Fruit fly (Drosophila melanogaster) Kc167 (cell line): Measurements from ENCODE around the gene MtnD.

Experiments
- Myc ChIP-seq: fragments of >200 bp; optimal IDR thresholded peaks from 2 replicates; lab custom pipeline; 2017; ENCODE audit warnings: missing external identifiers
- Sin3A ChIP-seq: fragments of >200 bp; optimal IDR thresholded peaks from 2 replicates; lab custom pipeline; 2018; ENCODE audit warnings: missing external identifiers
- h ChIP-seq: fragments of >200 bp; optimal IDR thresholded peaks from 3 replicates; lab custom pipeline; 2018; ENCODE audit warnings: missing external identifiers
- insv ChIP-seq: fragments of >200 bp; optimal IDR thresholded peaks from 3 replicates; lab custom pipeline; 2018; ENCODE audit warnings: missing external identifiers
- psq ChIP-seq: fragments of >200 bp; optimal IDR thresholded peaks from 2 replicates; lab custom pipeline; 2017; ENCODE audit warnings: missing external identifiers
- ttk ChIP-seq: sonication (Bioruptor generic); optimal IDR thresholded peaks from 2 replicates; lab custom pipeline; 2017; ENCODE audit warnings: missing external identifiers

MtnD gene

dm6 chr3R:20555720-20556280, 21.0 kb downstream of the MtnD start:
- TF ChIP-seq h (lab: Kevin White, UChicago) (no peak), Sin3A (lab: Kevin White, UChicago) (no peak), insv (lab: Kevin White, UChicago) (no peak), Myc (lab: Kevin White, UChicago) (no peak), psq (lab: Kevin White, UChicago) (no peak), ttk (no peak)

- TF ChIP-seq Sin3A (lab: Kevin White, UChicago): no peak
- no peak for TF ChIP-seq Myc (lab: Kevin White, UChicago)
- no peak for TF ChIP-seq ttk
- TF ChIP-seq h (lab: Kevin White, UChicago): no peak
- no peak for TF ChIP-seq psq (lab: Kevin White, UChicago)
- TF ChIP-seq insv (lab: Kevin White, UChicago): no peak
Observed at dm6 chr3R:20556281-20557113, 21.7 kb downstream of the MtnD start.

dm6 chr3R:20557114-20557414, 22.3 kb downstream of the MtnD start:
- no peak for TF ChIP-seq Sin3A (lab: Kevin White, UChicago)
- no peak for TF ChIP-seq Myc (lab: Kevin White, UChicago)
- no peak for TF ChIP-seq insv (lab: Kevin White, UChicago)
- TF ChIP-seq h (lab: Kevin White, UChicago): no peak
- no peak for TF ChIP-seq psq (lab: Kevin White, UChicago)
- TF ChIP-seq ttk: no peak

- TF ChIP-seq Myc (lab: Kevin White, UChicago) (no peak), insv (lab: Kevin White, UChicago) (no peak), h (lab: Kevin White, UChicago) (no peak), psq (lab: Kevin White, UChicago) (no peak), Sin3A (lab: Kevin White, UChicago) (no peak), ttk (no peak)
Observed at dm6 chr3R:20557415-20558105, 22.8 kb downstream of the MtnD start, which contains the start of the genes DPCoAC and CG5180. TSS of gene DPCoAC (minus strand) at chr3R:20557667. TSS of gene CG5180 (plus strand) at chr3R:20557930.

DNA sequence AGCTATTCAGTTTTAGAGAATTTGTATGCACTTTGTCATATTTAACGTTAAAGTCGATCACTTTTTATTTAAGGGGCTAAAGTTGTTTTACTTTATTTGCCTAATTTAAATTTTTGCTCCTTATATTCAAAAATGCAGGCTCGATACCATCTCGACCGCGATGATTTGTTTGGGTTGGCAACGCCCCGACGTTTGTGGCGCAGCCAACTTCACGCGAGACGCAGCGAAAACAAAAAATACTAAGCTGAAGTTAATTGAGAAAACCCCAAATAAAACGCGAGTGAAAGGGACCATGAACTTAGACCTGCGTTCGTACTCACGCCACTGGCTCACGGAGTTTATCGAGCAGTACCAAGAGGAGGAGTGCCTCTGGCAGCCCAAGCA, 23.3 kb downstream of the MtnD start:
- TF ChIP-seq h (lab: Kevin White, UChicago) (no peak), psq (lab: Kevin White, UChicago) (no peak), insv (lab: Kevin White, UChicago) (no peak), ttk (no peak), Myc (lab: Kevin White, UChicago) (no peak), Sin3A (lab: Kevin White, UChicago) (no peak)

DNA sequence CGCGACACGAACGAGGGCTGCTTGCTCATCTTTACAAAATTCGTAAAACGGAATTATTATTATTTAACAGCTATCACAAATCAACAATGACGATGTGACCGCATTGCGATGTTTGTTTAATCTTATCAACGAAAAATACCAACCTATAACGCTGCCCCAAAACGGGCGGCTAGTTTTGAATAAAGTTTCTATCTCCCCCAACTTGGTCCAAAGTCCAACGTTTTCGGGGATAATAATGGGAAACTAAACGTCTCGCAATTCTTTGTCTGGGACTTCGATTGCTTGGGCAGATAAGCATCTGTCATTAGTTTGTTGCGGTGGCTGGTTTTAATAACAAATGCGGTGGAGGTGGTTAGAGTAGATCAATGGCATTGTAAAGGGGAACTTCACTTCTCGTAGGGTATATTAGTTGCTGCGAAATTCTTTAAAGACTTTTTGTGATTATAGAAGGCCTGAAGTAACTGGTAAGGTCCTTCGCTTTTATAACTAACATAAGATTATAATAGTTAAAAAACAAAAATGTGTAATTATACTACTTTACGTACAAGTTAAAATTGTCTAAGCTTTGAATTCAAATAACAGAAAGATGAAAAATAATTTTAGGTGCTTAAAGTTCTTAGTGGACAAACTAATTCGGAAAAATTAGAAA, 25.4 kb downstream of the MtnD start, which contains the start of gene CG15922:
Gene CG15922 (minus strand): TSS at position 262 of the 649 bp plus-strand sequence.
- no peak for TF ChIP-seq insv (lab: Kevin White, UChicago)

DNA sequence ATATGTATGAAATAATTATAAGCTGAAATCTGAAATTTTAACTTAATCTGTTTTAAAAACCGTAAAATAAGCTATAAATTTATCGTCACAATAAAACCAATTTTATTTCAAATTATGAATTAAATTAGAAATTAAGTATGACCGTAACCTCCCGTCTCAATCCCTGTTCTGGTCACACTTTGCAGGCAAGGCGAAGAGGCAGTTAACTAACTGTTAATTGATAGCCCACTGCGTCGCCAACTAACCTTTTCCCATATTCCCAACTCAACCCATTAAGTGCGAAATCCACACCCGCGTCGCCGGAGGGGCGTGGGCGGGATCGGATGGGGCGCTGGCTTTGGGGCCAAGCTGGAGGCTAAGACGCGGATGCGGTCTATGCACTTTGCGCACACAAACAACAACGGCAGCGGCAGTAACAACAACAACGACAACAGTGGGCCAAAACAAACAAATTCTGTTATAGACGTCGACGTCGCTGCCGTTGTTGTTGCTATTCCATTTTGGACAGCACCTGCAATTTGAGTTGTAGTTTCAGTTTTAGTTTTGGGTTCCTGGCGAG, 26.0 kb downstream of the MtnD start, which contains the start of gene CG5191:
Gene CG5191 (plus strand): TSS at position 198 of the 559 bp plus-strand sequence.
- TF ChIP-seq Myc (lab: Kevin White, UChicago) (no peak), Sin3A (lab: Kevin White, UChicago) (no peak), h (lab: Kevin White, UChicago) (no peak), insv (lab: Kevin White, UChicago) (no peak), psq (lab: Kevin White, UChicago) (no peak), ttk (no peak)

dm6 chr3R:20563830-20564421, 29.2 kb downstream of the MtnD start, which contains the start of gene CG10877:
TSS of gene CG10877 (minus strand) at chr3R:20564067.
- TF ChIP-seq h (lab: Kevin White, UChicago) (no peak), insv (lab: Kevin White, UChicago) (no peak), Sin3A (lab: Kevin White, UChicago) (no peak), Myc (lab: Kevin White, UChicago) (no peak)

DNA sequence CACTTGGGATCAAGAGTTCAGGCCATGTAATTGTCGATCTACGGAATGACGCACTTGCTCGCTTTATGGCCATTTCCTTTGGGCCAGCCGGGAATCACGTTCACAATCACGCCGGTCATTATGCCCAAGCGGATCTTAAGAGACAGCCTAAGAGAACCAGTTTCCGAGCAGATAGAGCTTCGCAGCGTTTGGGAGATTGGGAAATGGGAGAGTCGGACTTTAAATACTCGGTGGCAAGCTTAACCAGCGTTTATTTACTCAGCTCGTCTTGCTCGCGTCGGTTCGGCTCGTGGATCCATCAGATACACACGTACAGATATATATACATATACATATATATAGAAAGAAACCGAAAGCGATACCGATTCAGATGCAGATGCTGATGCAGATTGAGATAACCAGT, 30.8 kb downstream of the MtnD start:
- TF ChIP-seq h (lab: Kevin White, UChicago) (no peak), insv (lab: Kevin White, UChicago) (no peak)

DNA sequence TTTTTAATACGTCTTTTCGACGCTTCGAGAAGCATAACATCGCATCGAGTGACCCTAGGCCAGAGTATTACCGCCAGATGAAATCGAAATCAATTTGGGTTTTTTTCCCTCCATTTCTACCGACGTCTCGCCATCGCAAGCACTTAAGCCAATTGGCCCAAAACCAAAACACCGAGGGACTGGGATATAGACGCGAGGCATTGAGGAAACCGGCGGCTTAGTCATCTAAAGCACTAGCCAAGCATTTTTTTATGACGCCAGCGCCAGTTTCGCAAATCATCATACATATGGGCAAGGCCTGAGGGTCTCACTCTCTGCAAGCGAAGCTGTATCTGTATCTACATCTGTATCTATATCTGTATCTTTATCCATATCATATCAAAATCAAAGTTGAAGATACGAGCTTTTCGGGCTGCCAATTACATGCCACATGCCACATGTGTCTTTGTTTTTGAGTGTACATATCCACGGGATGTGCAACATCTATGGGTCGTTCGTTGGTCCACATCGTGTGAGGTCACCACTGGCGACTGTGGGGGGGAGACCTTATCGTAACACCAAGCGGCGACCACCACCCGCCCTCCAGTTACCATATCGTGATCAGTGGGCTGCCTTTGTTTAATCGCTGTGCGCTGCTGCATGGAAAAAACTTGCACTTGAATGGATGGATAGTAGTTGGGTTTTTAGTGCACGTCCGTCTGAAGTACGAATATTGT, 32.9 kb downstream of the MtnD start:
- TF ChIP-seq Myc (lab: Kevin White, UChicago) (no peak), ttk (no peak), psq (lab: Kevin White, UChicago) (no peak), insv (lab: Kevin White, UChicago) (no peak), h (lab: Kevin White, UChicago) (no peak), Sin3A (lab: Kevin White, UChicago) (no peak)
